Fruit fly (Drosophila melanogaster) whole organism, prepupa: ENCODE data around the gene Ntf-2.

Experiments
- CG10631 ChIP-seq: fragments of 200-800 bp; sonication (Bioruptor generic); optimal IDR thresholded peaks from 2 replicates; lab custom pipeline; 2016; ENCODE audit warnings: missing biosample characterization, missing genetic modification characterization
- CG10669 ChIP-seq: fragments of 200-800 bp; sonication (Bioruptor generic); optimal IDR thresholded peaks from 3 replicates; lab custom pipeline; 2018; ENCODE audit warnings: missing biosample characterization, mild to moderate bottlenecking, missing genetic modification characterization, moderate library complexity
- CG11294 ChIP-seq: fragments of 200-800 bp; sonication (Bioruptor generic); IDR thresholded peaks from 2 replicates; pipeline ENCODE4 v1.3.6; 2022; ENCODE audit warnings: missing biosample characterization, missing genetic modification characterization
- CG11762 ChIP-seq: fragments of 200-800 bp; sonication (Bioruptor generic); optimal IDR thresholded peaks from 3 replicates; lab custom pipeline; 2016; ENCODE audit warnings: missing biosample characterization, missing genetic modification characterization; ENCODE audit not compliant: insufficient read depth
- CG11902 ChIP-seq: fragments of 200-800 bp; sonication (Bioruptor generic); optimal IDR thresholded peaks from 3 replicates; lab custom pipeline; 2016; ENCODE audit warnings: missing biosample characterization, missing genetic modification characterization
- CG15336 ChIP-seq: fragments of 200-800 bp; sonication (Bioruptor generic); IDR thresholded peaks from 2 replicates; pipeline ENCODE4 v1.3.6; 2022; ENCODE audit warnings: missing biosample characterization, missing genetic modification characterization
- CG1621 ChIP-seq: fragments of 200-800 bp; sonication (Bioruptor generic); optimal IDR thresholded peaks from 3 replicates; lab custom pipeline; 2018; ENCODE audit warnings: missing biosample characterization, mild to moderate bottlenecking, missing genetic modification characterization
- CG16779 ChIP-seq: fragments of 200-800 bp; sonication (Bioruptor generic); optimal IDR thresholded peaks from 3 replicates; lab custom pipeline; 2017; ENCODE audit warnings: missing biosample characterization, mild to moderate bottlenecking, missing genetic modification characterization
- CG3032 ChIP-seq: fragments of 200-800 bp; optimal IDR thresholded peaks from 2 replicates; lab custom pipeline; 2019; ENCODE audit warnings: missing biosample characterization, mild to moderate bottlenecking, missing genetic modification characterization, moderate library complexity
- CG32006 ChIP-seq: fragments of 200-800 bp; sonication (Bioruptor generic); optimal IDR thresholded peaks from 3 replicates; lab custom pipeline; 2017; ENCODE audit warnings: missing biosample characterization, mild to moderate bottlenecking, missing genetic modification characterization
- CG34406 ChIP-seq: fragments of 200-800 bp; sonication (Bioruptor generic); optimal IDR thresholded peaks from 3 replicates; lab custom pipeline; 2016; ENCODE audit warnings: missing biosample characterization, missing genetic modification characterization
- CG6163 ChIP-seq: fragments of 200-800 bp; sonication (Bioruptor generic); IDR thresholded peaks from 3 replicates; pipeline ENCODE4 v1.3.6; 2022; ENCODE audit warnings: missing biosample characterization, missing genetic modification characterization
- CG6808 ChIP-seq: fragments of 200-800 bp; sonication (Bioruptor generic); optimal IDR thresholded peaks from 3 replicates; lab custom pipeline; 2017; ENCODE audit warnings: missing biosample characterization, missing genetic modification characterization, mild to moderate bottlenecking, moderate library complexity, missing genetic modification reagents
- CG8119 ChIP-seq: fragments of 200-800 bp; sonication (Bioruptor generic); IDR thresholded peaks from 3 replicates; pipeline ENCODE4 v1.3.6; 2022; ENCODE audit warnings: missing biosample characterization, missing genetic modification characterization
- CG8632 ChIP-seq: fragments of 200-800 bp; sonication (Bioruptor generic); optimal IDR thresholded peaks from 3 replicates; lab custom pipeline; 2016; ENCODE audit warnings: missing biosample characterization, missing genetic modification characterization
- CG9139 ChIP-seq: fragments of 200-800 bp; sonication (Bioruptor generic); optimal IDR thresholded peaks from 3 replicates; lab custom pipeline; 2017; ENCODE audit warnings: missing biosample characterization, mild to moderate bottlenecking, missing genetic modification characterization
- Eip75B ChIP-seq: fragments of 200-800 bp; sonication (Bioruptor generic); optimal IDR thresholded peaks from 3 replicates; lab custom pipeline; 2016; ENCODE audit warnings: missing biosample characterization, missing genetic modification characterization
- Eip78C ChIP-seq: fragments of 200-800 bp; sonication (Bioruptor generic); peaks from one replicate; lab custom pipeline; 2016; ENCODE audit warnings: missing biosample characterization, missing genetic modification characterization
- Ets21C ChIP-seq: fragments of 200-800 bp; sonication (Bioruptor generic); optimal IDR thresholded peaks from 3 replicates; lab custom pipeline; 2016; ENCODE audit warnings: missing biosample characterization, missing genetic modification characterization
- Ets96B ChIP-seq: fragments of 200-800 bp; optimal IDR thresholded peaks from 2 replicates; lab custom pipeline; 2019; ENCODE audit warnings: missing biosample characterization, mild to moderate bottlenecking, missing genetic modification characterization, moderate library complexity
- Gug ChIP-seq: fragments of 200-800 bp; sonication (Bioruptor generic); IDR thresholded peaks from 2 replicates; pipeline ENCODE4 v1.3.6; 2022; ENCODE audit warnings: missing biosample characterization, missing genetic modification characterization
- Hr38 ChIP-seq: sonication (Bioruptor generic); optimal IDR thresholded peaks from 2 replicates; lab custom pipeline; 2016; ENCODE audit warnings: missing biosample characterization, missing genetic modification characterization
- Hr4 ChIP-seq: fragments of 200-800 bp; sonication (Bioruptor generic); optimal IDR thresholded peaks from 3 replicates; lab custom pipeline; 2016; ENCODE audit warnings: missing biosample characterization, missing genetic modification characterization
- Lpt ChIP-seq: fragments of 200-800 bp; sonication (Bioruptor generic); optimal IDR thresholded peaks from 3 replicates; lab custom pipeline; 2016; ENCODE audit warnings: missing biosample characterization, missing genetic modification characterization
- Met ChIP-seq: fragments of 200-800 bp; sonication (Bioruptor generic); optimal IDR thresholded peaks from 3 replicates; lab custom pipeline; 2016; ENCODE audit warnings: missing biosample characterization, missing genetic modification characterization
- OdsH ChIP-seq: fragments of 200-800 bp; sonication (Bioruptor generic); optimal IDR thresholded peaks from 3 replicates; lab custom pipeline; 2016; ENCODE audit warnings: missing biosample characterization, missing genetic modification characterization
- Smox ChIP-seq: fragments of 200-800 bp; sonication (Bioruptor generic); optimal IDR thresholded peaks from 3 replicates; lab custom pipeline; 2016; ENCODE audit warnings: missing biosample characterization, missing genetic modification characterization
- Sox102F ChIP-seq: fragments of 200-800 bp; sonication (Bioruptor generic); optimal IDR thresholded peaks from 2 replicates; lab custom pipeline; 2016; ENCODE audit warnings: missing biosample characterization, mild to moderate bottlenecking, missing genetic modification characterization
- Sox15 ChIP-seq: fragments of 200-800 bp; sonication (Bioruptor generic); optimal IDR thresholded peaks from 3 replicates; lab custom pipeline; 2016; ENCODE audit warnings: missing biosample characterization, missing genetic modification characterization
- achi ChIP-seq: fragments of 200-800 bp; sonication (Bioruptor generic); optimal IDR thresholded peaks from 3 replicates; lab custom pipeline; 2016; ENCODE audit warnings: missing biosample characterization, missing genetic modification characterization
- acj6 ChIP-seq: fragments of 200-800 bp; sonication (Bioruptor generic); optimal IDR thresholded peaks from 3 replicates; lab custom pipeline; 2016; ENCODE audit warnings: missing biosample characterization, missing genetic modification characterization
- cyc ChIP-seq: fragments of 200-800 bp; sonication (Bioruptor generic); optimal IDR thresholded peaks from 3 replicates; lab custom pipeline; 2016; ENCODE audit warnings: missing biosample characterization, missing genetic modification characterization
- dsx ChIP-seq: fragments of 200-800 bp; optimal IDR thresholded peaks from 3 replicates; lab custom pipeline; 2019; ENCODE audit warnings: missing biosample characterization, mild to moderate bottlenecking, missing genetic modification characterization, moderate library complexity; ENCODE audit not compliant: poor library complexity, severe bottlenecking
- eg ChIP-seq: fragments of 200-800 bp; sonication (Bioruptor generic); IDR thresholded peaks from 3 replicates; pipeline ENCODE4 v1.3.6; 2022; ENCODE audit warnings: missing biosample characterization, missing genetic modification characterization
- esn ChIP-seq: fragments of 200-800 bp; sonication (Bioruptor generic); optimal IDR thresholded peaks from 2 replicates; lab custom pipeline; 2016; ENCODE audit warnings: missing biosample characterization, mild to moderate bottlenecking, missing genetic modification characterization, moderate library complexity
- fd59A ChIP-seq: fragments of 200-800 bp; sonication (Bioruptor generic); optimal IDR thresholded peaks from 2 replicates; lab custom pipeline; 2017; ENCODE audit warnings: missing biosample characterization, mild to moderate bottlenecking, missing genetic modification characterization, missing genetic modification reagents
- fkh ChIP-seq: fragments of 200-800 bp; sonication (Bioruptor generic); optimal IDR thresholded peaks from 3 replicates; lab custom pipeline; 2017; ENCODE audit warnings: missing biosample characterization, mild to moderate bottlenecking, missing genetic modification characterization, moderate library complexity
- lz ChIP-seq: fragments of 200-800 bp; sonication (Bioruptor generic); optimal IDR thresholded peaks from 3 replicates; lab custom pipeline; 2016; ENCODE audit warnings: missing biosample characterization, missing genetic modification characterization
- net ChIP-seq: fragments of 200-800 bp; sonication (Bioruptor generic); optimal IDR thresholded peaks from 3 replicates; lab custom pipeline; 2016; ENCODE audit warnings: missing biosample characterization, missing genetic modification characterization
- pdm3 ChIP-seq: fragments of 200-800 bp; sonication (Bioruptor generic); optimal IDR thresholded peaks from 3 replicates; lab custom pipeline; 2016; ENCODE audit warnings: missing biosample characterization, missing genetic modification characterization
- salr ChIP-seq, 2 experiments: fragments of 200-800 bp; sonication (Bioruptor generic); optimal IDR thresholded peaks; 3 replicates each; lab custom pipeline; 2016 to 2018; ENCODE audit warnings: missing biosample characterization in 2 of 2, missing genetic modification characterization in 2 of 2, mild to moderate bottlenecking in 1 of 2
- spab ChIP-seq: fragments of 200-800 bp; sonication (Bioruptor generic); optimal IDR thresholded peaks from 2 replicates; lab custom pipeline; 2017; ENCODE audit warnings: missing biosample characterization, mild to moderate bottlenecking, missing genetic modification characterization, missing genetic modification reagents
- topi ChIP-seq: fragments of 200-800 bp; sonication (Bioruptor generic); optimal IDR thresholded peaks from 3 replicates; lab custom pipeline; 2016; ENCODE audit warnings: missing biosample characterization, missing genetic modification characterization
- vri ChIP-seq: fragments of 200-800 bp; sonication (Bioruptor generic); optimal IDR thresholded peaks from 3 replicates; lab custom pipeline; 2016; ENCODE audit warnings: missing biosample characterization, mild to moderate bottlenecking, missing genetic modification characterization

Ntf-2 gene

dm6 chrX:21053099-21053715 lies 17.9 kb downstream of the Ntf-2 start (continued):
- TF ChIP-seq CG9139 (GFP tag; lab: Kevin White, UChicago) (peak; percentile 67), CG16779 (peak; percentile 72), Sox102F (GFP tag; lab: Kevin White, UChicago) (peak; percentile 83), CG10669 (GFP tag; lab: Kevin White, UChicago) (peak; percentile 60), Lpt (GFP tag; lab: Kevin White, UChicago) (no peak), CG15336 (GFP tag; lab: Robert Waterston, UW) (peak; percentile 42; the same call in 1 of the 2 replicates), Eip75B (GFP tag; lab: Kevin White, UChicago) (peak; percentile 65), Eip78C (GFP tag; lab: Kevin White, UChicago) (peak; percentile 81), CG8119 (GFP tag; lab: Robert Waterston, UW) (peak; percentile 34; the same call in 2 of the 3 replicates), pdm3 (GFP tag; lab: Kevin White, UChicago) (peak; percentile 78), CG6163 (GFP tag; lab: Robert Waterston, UW) (peak; percentile 81), OdsH (GFP tag; lab: Kevin White, UChicago) (peak; percentile 66), fkh (GFP tag; lab: Kevin White, UChicago) (peak; percentile 53), fd59A (peak; percentile 40), lz (GFP tag; lab: Kevin White, UChicago) (peak; percentile 68), CG11294 (GFP tag; lab: Robert Waterston, UW) (no peak), Met (GFP tag; lab: Kevin White, UChicago) (peak; percentile 78), CG6808 (GFP tag; lab: Kevin White, UChicago) (peak; percentile 77), Ets21C (GFP tag; lab: Kevin White, UChicago) (peak; percentile 57), topi (GFP tag; lab: Kevin White, UChicago) (peak; percentile 72), Gug (GFP tag; lab: Robert Waterston, UW) (no peak; the same call in 1 of the 2 replicates), net (peak; percentile 81), Hr4 (GFP tag; lab: Kevin White, UChicago) (peak; percentile 24), esn (GFP tag; lab: Kevin White, UChicago) (peak; percentile 80), Sox15 (peak; percentile 14), vri (GFP tag; lab: Kevin White, UChicago) (peak; percentile 78), spab (GFP tag; lab: Kevin White, UChicago) (peak; percentile 22), CG8632 (GFP tag; lab: Kevin White, UChicago) (peak; percentile 49), CG10631 (GFP tag; lab: Kevin White, UChicago) (peak; percentile 28), eg (GFP tag; lab: Robert Waterston, UW) (peak; percentile 77)

- TF ChIP-seq CG8632 (GFP tag; lab: Kevin White, UChicago): peak; percentile 99
- TF ChIP-seq spab (GFP tag; lab: Kevin White, UChicago): peak; percentile 97
- peak; percentile 98 for TF ChIP-seq Ets21C (GFP tag; lab: Kevin White, UChicago)
- TF ChIP-seq CG8119 (GFP tag; lab: Robert Waterston, UW): peak; percentile 99
- peak; percentile 98 for TF ChIP-seq CG10631 (GFP tag; lab: Kevin White, UChicago)
- peak; percentile 98 for TF ChIP-seq Lpt (GFP tag; lab: Kevin White, UChicago)
- TF ChIP-seq lz (GFP tag; lab: Kevin White, UChicago): peak; percentile 99
- peak; percentile 95 for TF ChIP-seq CG3032 (tag; lab: Kevin White, UChicago)
- peak; percentile 97 for TF ChIP-seq cyc (GFP tag; lab: Kevin White, UChicago)
- TF ChIP-seq fkh (GFP tag; lab: Kevin White, UChicago): peak; percentile 97
- peak; percentile 99 for TF ChIP-seq Met (GFP tag; lab: Kevin White, UChicago)
- TF ChIP-seq Hr38: peak; percentile 59
- peak; percentile 99 for TF ChIP-seq CG34406 (GFP tag; lab: Kevin White, UChicago)
- TF ChIP-seq dsx (GFP tag; lab: Kevin White, UChicago): peak; percentile 96
- TF ChIP-seq CG11902: peak; percentile 93
- TF ChIP-seq Smox (GFP tag; lab: Kevin White, UChicago): peak; percentile 99
- peak; percentile 98 for TF ChIP-seq CG1621
- TF ChIP-seq Ets96B (tag; lab: Kevin White, UChicago): peak; percentile 98
- peak; percentile 98 for TF ChIP-seq CG11762 (GFP tag; lab: Kevin White, UChicago)
- peak; percentile 100 for TF ChIP-seq Eip78C (GFP tag; lab: Kevin White, UChicago)
- TF ChIP-seq CG32006: peak; percentile 98
- peak; percentile 98 for TF ChIP-seq acj6 (GFP tag; lab: Kevin White, UChicago)
- TF ChIP-seq Hr4 (GFP tag; lab: Kevin White, UChicago): peak; percentile 99
- TF ChIP-seq CG9139 (GFP tag; lab: Kevin White, UChicago): peak; percentile 98
- peak; percentile 98 for TF ChIP-seq achi
- TF ChIP-seq CG16779: peak; percentile 98
- peak; percentile 99 for TF ChIP-seq vri (GFP tag; lab: Kevin White, UChicago)
- TF ChIP-seq CG6163 (GFP tag; lab: Robert Waterston, UW): peak; percentile 99
- peak; percentile 96 to 97 for TF ChIP-seq salr (GFP tag; optimal IDR thresholded peaks at IDR 0.05; lab: Kevin White, UChicago)
- peak; percentile 99 for TF ChIP-seq topi (GFP tag; lab: Kevin White, UChicago)
Measured at dm6 chrX:21053849-21054581, 18.7 kb downstream of the Ntf-2 start, which contains the start of the genes Stt3A and bves. TSS of gene Stt3A (minus strand) at chrX:21053937. TSS of gene bves (plus strand) at chrX:21053963.
